Worm (Caenorhabditis elegans): ENCODE results near the gene srw-61.

DNA sequence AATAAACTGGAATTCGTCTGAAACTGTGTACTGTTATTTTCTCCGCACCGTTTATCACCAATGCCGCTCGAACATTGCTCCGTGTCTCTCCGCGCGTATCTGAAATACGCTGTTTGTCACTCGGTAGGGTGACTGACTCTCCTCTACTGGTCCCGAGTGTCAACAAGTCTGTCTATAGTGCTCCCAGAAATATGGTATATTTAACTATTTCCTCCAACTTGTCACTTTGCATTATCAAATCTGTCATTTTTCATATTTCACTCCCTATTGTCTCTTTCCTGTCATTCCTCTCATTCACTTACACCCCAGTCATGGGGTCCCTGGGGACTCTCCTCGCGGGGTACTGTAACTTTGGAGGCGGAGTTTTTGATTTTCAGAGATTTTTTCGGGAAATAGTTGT is 16.0 kb upstream of the srw-61 start, which contains the start of gene hlh-17:
- TF ChIP-seq nfyb-1 (GFP tag; IDR thresholded peaks at IDR 0.05) (no peak), lsy-27 (tag; optimal IDR thresholded peaks at IDR 0.05; ENCODE audit: borderline replicate concordance, insufficient read depth) (no peak), ama-1 (optimal IDR thresholded peaks at IDR 0.05) (no peak), ama-1 (GFP tag; optimal IDR thresholded peaks at IDR 0.05) (no peak), pha-4 (tag; optimal IDR thresholded peaks at IDR 0.05) (no peak), C06A6.2 (GFP tag; conservative IDR thresholded peaks at IDR 0.05) (no peak), madf-8 (GFP tag; conservative IDR thresholded peaks at IDR 0.05) (no peak), cebp-1 (GFP tag; IDR thresholded peaks at IDR 0.05) (no peak), cebp-1 (tag; optimal IDR thresholded peaks at IDR 0.05) (no peak), ceh-91 (GFP tag; IDR thresholded peaks at IDR 0.05) (no peak), snpc-4 (GFP tag; optimal IDR thresholded peaks at IDR 0.05) (no peak), snpc-4 (tag; optimal IDR thresholded peaks at IDR 0.05) (no peak), dpl-1 (GFP tag; optimal IDR thresholded peaks at IDR 0.05) (no peak)
